Worm (Caenorhabditis elegans) whole organism, midembryonic: Measurements from ENCODE around the gene ZK262.4.

ENCODE experiments used
- T22C8.4 ChIP-seq: fragments of 200-800 bp; sonication (Bioruptor generic); IDR thresholded peaks from 2 replicates; pipeline ENCODE4 v1.3.6; 2022; ENCODE audit warnings: missing genetic modification characterization, missing compliant biosample characterization
- cog-1 ChIP-seq: sonication (generic microtip); optimal IDR thresholded peaks from 2 replicates; lab custom pipeline; 2016; ENCODE audit warnings: missing genetic modification characterization, missing compliant biosample characterization
- flt-1 ChIP-seq: fragments of 200-800 bp; sonication (Bioruptor generic); IDR thresholded peaks from 2 replicates; pipeline ENCODE4 v1.3.6; 2022; ENCODE audit warnings: missing genetic modification characterization, missing compliant biosample characterization
- ztf-23 ChIP-seq: fragments of 200-800 bp; sonication (Bioruptor generic); IDR thresholded peaks from 2 replicates; pipeline ENCODE4 v1.3.6; 2022; ENCODE audit warnings: missing genetic modification reagents, missing genetic modification characterization, missing compliant biosample characterization

ce11 chrV:18420797-18421196 is 3.6 kb downstream of the ZK262.4 start, which contains the start of gene srj-26:
- no peak for TF ChIP-seq ztf-23
- TF ChIP-seq flt-1 (GFP tag; lab: Robert Waterston, UW): no peak
- TF ChIP-seq T22C8.4 (GFP tag; lab: Robert Waterston, UW): no peak
- no peak for TF ChIP-seq cog-1
